Fruit fly (Drosophila melanogaster) whole organism: ENCODE results near the gene Piezo.

ENCODE experiments used
- CG8478 ChIP-seq: fragments of >200 bp; optimal IDR thresholded peaks from 2 replicates; lab custom pipeline; 2018; ENCODE audit warnings: inconsistent platforms
- EcR ChIP-seq, 2 experiments: fragments of >200 bp; optimal IDR thresholded peaks; 2 replicates each; lab custom pipeline; 2017; ENCODE audit warnings: missing biosample characterization in 2 of 2, missing genetic modification characterization in 2 of 2, missing genetic modification reagents in 2 of 2
- psq ChIP-seq: fragments of >200 bp; optimal IDR thresholded peaks from 2 replicates; lab custom pipeline; 2017

DNA sequence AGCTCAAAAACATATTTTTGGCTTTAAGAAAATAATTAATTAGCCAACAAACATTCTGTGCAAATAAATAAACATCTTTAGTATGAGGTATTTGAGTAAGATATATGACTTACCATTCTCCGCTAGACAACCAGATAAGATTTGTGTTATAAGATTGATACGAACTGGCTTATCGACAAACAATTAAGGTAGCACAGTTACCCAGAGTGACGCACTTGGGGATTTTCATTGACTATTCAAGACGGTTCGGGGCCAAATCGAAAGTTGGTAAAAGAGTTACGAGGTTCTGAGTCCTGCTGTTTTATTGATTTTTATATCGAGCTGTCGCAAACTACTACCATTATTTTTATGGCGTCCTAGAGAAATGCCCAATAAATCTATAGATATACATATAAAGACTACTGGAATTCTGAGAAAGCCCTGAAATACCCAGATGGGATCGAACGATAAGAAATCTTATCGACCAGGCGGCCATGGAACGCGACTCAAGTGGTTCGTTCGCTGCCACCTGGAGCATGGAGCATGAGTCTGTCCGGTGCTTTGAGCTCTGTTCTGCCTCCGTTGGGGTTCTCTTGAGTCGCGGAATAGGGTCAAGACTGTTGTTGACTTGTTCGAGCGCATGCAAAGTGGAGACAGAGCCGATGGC lies 32.8 kb upstream of the Piezo start:
- TF ChIP-seq psq (lab: Kevin White, UChicago) (no peak), EcR (GFP tag; optimal IDR thresholded peaks at IDR 0.05; lab: Kevin White, UChicago) (no peak), CG8478 (no peak)
